Worm (Caenorhabditis elegans): ENCODE results near the gene C34D4.10.

The C34D4.10 gene

ce11 chrIV:7131780-7132179 lies 10.6 kb upstream of the C34D4.10 start, which contains the start of gene grsp-3:
TSS of gene grsp-3 (minus strand) at chrIV:7131928.
- no peak for TF ChIP-seq madf-9 (GFP tag; conservative IDR thresholded peaks at IDR 0.05)
- TF ChIP-seq hlh-30 (tag; optimal IDR thresholded peaks at IDR 0.05; ENCODE audit: insufficient read depth): peak; percentile 72
- TF ChIP-seq nhr-28 (tag; optimal IDR thresholded peaks at IDR 0.05): peak; percentile 46

DNA sequence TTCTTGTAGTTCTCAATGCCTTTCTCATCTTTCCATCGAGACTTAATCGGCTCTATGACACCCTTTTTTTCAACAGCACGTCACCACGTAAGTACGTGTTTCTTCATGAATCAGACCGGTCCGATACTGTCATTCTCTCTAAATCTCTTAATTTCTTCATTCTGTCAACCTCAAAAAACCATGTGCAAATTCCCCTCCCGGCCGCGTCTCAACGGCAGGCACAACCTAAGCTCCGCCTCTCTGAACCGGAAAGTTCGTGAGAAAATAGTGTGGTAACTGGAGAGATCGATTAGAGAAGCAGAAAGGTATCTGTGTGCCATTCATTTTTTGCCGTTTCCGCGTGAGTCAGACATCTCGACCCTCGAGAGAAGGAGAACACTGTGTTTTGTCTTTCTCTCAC lies 6.6 kb downstream of the C34D4.10 start, which contains the start of gene nas-8:
nas-8 (plus strand) TSS at position 301 of the 400 bp plus-strand sequence.
- TF ChIP-seq hlh-11 (tag; optimal IDR thresholded peaks at IDR 0.05) (no peak), nhr-111 (GFP tag; optimal IDR thresholded peaks at IDR 0.05) (no peak), dmd-8 (GFP tag; IDR thresholded peaks at IDR 0.05) (no peak), hmg-1.1 (GFP tag; IDR thresholded peaks at IDR 0.05) (no peak), nhr-76 (tag; optimal IDR thresholded peaks at IDR 0.05) (no peak), skn-1 (tag; optimal IDR thresholded peaks at IDR 0.05) (no peak), lir-3 (tag; optimal IDR thresholded peaks at IDR 0.05) (no peak), F49E8.2 (tag; optimal IDR thresholded peaks at IDR 0.05; ENCODE audit: borderline replicate concordance) (no peak)

ce11 chrIV:7112312-7112711 lies 8.9 kb downstream of the C34D4.10 start:
- TF ChIP-seq set-16 (GFP tag; IDR thresholded peaks at IDR 0.05) (peak; percentile 82), egl-43 (GFP tag; IDR thresholded peaks at IDR 0.05) (0 out of 2 replicates have a peak, but pooled peaks have one; percentile 51)

DNA sequence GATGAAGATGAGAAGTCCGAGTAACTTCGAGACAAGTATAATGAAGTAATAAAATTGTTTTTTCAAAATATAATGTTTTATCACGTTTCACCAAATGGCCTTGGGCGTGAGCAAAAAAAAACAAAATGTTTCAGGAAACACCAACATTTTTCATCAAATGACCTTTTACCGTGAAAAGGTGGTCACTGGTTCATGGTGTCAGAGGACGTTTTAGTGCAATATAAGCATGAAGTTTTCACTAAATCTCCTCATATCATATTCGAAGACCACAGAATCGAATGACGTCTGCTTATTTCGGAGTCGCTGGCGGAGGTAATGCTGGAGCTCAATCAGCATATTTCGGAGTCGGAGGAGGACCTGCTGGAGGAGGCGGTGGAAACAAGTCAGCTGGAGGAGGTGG lies 9.9 kb downstream of the C34D4.10 start, which contains the start of the genes ZC477.7 and ssq-3:
ZC477.7 (minus strand) TSS at position 101 of the 400 bp plus-strand sequence.
ssq-3 (plus strand) TSS at position 251 of the 400 bp plus-strand sequence.
- TF ChIP-seq fos-1 (tag; optimal IDR thresholded peaks at IDR 0.05) (no peak), ZK337.2 (GFP tag; IDR thresholded peaks at IDR 0.05) (no peak), vab-7 (GFP tag; IDR thresholded peaks at IDR 0.05) (no peak), nhr-48 (tag; optimal IDR thresholded peaks at IDR 0.05) (no peak), mdt-29 (GFP tag; IDR thresholded peaks at IDR 0.05) (no peak), ceh-62 (tag; optimal IDR thresholded peaks at IDR 0.05) (no peak), dve-1 (tag; optimal IDR thresholded peaks at IDR 0.05; ENCODE audit: insufficient read depth) (no peak), attf-4 (tag; optimal IDR thresholded peaks at IDR 0.05) (no peak), saeg-2 (GFP tag; IDR thresholded peaks at IDR 0.05) (no peak), mdl-1 (tag; optimal IDR thresholded peaks at IDR 0.05) (no peak), spr-1 (tag; optimal IDR thresholded peaks at IDR 0.05) (no peak)

DNA sequence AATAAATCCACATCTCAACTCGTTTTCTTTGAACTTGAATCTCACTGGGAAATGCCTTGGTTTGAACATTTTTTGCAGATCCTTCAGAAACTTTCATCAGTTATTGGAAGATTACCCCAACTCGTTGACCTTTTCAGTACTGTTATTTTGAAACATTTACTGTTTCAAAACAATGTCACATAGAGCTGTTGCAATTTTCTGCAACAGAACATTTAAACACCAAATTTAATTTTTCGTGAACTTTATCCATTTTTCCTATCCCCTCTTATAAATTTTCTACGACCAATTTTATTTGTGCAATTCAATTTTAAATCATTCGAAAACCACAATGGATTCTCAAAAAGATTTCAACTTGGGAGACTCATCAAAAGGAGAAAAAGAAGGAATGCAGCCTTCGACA lies 13.3 kb downstream of the C34D4.10 start, which contains the start of gene ZC477.2:
ZC477.2 (plus strand) TSS at position 301 of the 400 bp plus-strand sequence.
- TF ChIP-seq F44E2.7 (GFP tag; IDR thresholded peaks at IDR 0.05): no peak
- no peak for TF ChIP-seq skn-1 (tag; optimal IDR thresholded peaks at IDR 0.05)
- no peak for TF ChIP-seq dpl-1 (GFP tag; optimal IDR thresholded peaks at IDR 0.05)
- TF ChIP-seq hmg-1.1 (GFP tag; IDR thresholded peaks at IDR 0.05): no peak
- no peak for TF ChIP-seq snpc-1.2 (GFP tag; IDR thresholded peaks at IDR 0.05)
- no peak for TF ChIP-seq vab-7 (GFP tag; IDR thresholded peaks at IDR 0.05)
- TF ChIP-seq Y48G9A.11 (GFP tag; IDR thresholded peaks at IDR 0.05): no peak
- no peak for TF ChIP-seq ama-1 (optimal IDR thresholded peaks at IDR 0.05)
- TF ChIP-seq nhr-111 (GFP tag; optimal IDR thresholded peaks at IDR 0.05): no peak
- TF ChIP-seq mep-1 (tag; optimal IDR thresholded peaks at IDR 0.05): no peak
- TF ChIP-seq Y75B8A.6 (GFP tag; IDR thresholded peaks at IDR 0.05): no peak
- no peak for TF ChIP-seq ces-1 (GFP tag; optimal IDR thresholded peaks at IDR 0.05)
- TF ChIP-seq F49E8.2 (tag; optimal IDR thresholded peaks at IDR 0.05; ENCODE audit: borderline replicate concordance): no peak

Measured in whole organism, L4 larva.